Worm (Caenorhabditis elegans) whole organism, L2 larva: ENCODE data around the gene F45D3.4.

Experiments used
- C34F6.9 ChIP-seq: fragments of 150-350 bp; optimal IDR thresholded peaks from 2 replicates; lab custom pipeline; 2014; ENCODE audit warnings: missing biosample characterization, missing genetic modification characterization
- F13H6.1 ChIP-seq: sonication (generic microtip); optimal IDR thresholded peaks from 2 replicates; lab custom pipeline; 2016; ENCODE audit warnings: missing genetic modification characterization, missing compliant biosample characterization
- R02D3.7 ChIP-seq: fragments of 150-350 bp; optimal IDR thresholded peaks from 2 replicates; lab custom pipeline; 2014; ENCODE audit warnings: missing biosample characterization, missing genetic modification characterization
- Y55F3AM.14 ChIP-seq: fragments of 200-800 bp; sonication (Bioruptor generic); optimal IDR thresholded peaks from 2 replicates; lab custom pipeline; 2018; ENCODE audit warnings: mild to moderate bottlenecking, missing genetic modification characterization, missing compliant biosample characterization
- ZK546.5 ChIP-seq: sonication (generic microtip); optimal IDR thresholded peaks from 2 replicates; lab custom pipeline; 2017; ENCODE audit warnings: missing biosample characterization, missing genetic modification characterization
- alr-1 ChIP-seq: fragments of 150-350 bp; optimal IDR thresholded peaks from 2 replicates; lab custom pipeline; 2014; ENCODE audit warnings: missing biosample characterization, missing genetic modification characterization
- aly-2 ChIP-seq: fragments of 150-350 bp; optimal IDR thresholded peaks from 2 replicates; lab custom pipeline; 2014; ENCODE audit warnings: missing biosample characterization, missing genetic modification characterization
- ama-1 ChIP-seq: fragments of 150-350 bp; optimal IDR thresholded peaks from 2 replicates; lab custom pipeline; 2018; ENCODE audit warnings: inconsistent platforms
- blmp-1 ChIP-seq: sonication (generic microtip); optimal IDR thresholded peaks from 2 replicates; lab custom pipeline; 2017; ENCODE audit warnings: missing genetic modification characterization, mild to moderate bottlenecking, missing compliant biosample characterization, antibody characterized with exemption, moderate library complexity; ENCODE audit not compliant: insufficient read depth
- ceh-16 ChIP-seq: fragments of 150-350 bp; optimal IDR thresholded peaks from 2 replicates; lab custom pipeline; 2014; ENCODE audit warnings: missing biosample characterization, missing genetic modification characterization
- ceh-82 ChIP-seq: fragments of 150-350 bp; optimal IDR thresholded peaks from 2 replicates; lab custom pipeline; 2014; ENCODE audit warnings: missing biosample characterization, missing genetic modification characterization
- crh-2 ChIP-seq: sonication (generic microtip); optimal IDR thresholded peaks from 2 replicates; lab custom pipeline; 2017; ENCODE audit warnings: missing biosample characterization, missing genetic modification characterization
- dmd-4 ChIP-seq: sonication (generic microtip); optimal IDR thresholded peaks from 2 replicates; lab custom pipeline; 2017; ENCODE audit warnings: missing biosample characterization, missing genetic modification characterization
- egl-27 ChIP-seq: sonication (generic microtip); optimal IDR thresholded peaks from 3 replicates; lab custom pipeline; 2017; ENCODE audit warnings: missing biosample characterization, missing genetic modification reagents, missing genetic modification characterization
- elt-1 ChIP-seq: fragments of 150-350 bp; optimal IDR thresholded peaks from 2 replicates; lab custom pipeline; 2014; ENCODE audit warnings: missing biosample characterization, missing genetic modification characterization
- elt-3 ChIP-seq: sonication (generic microtip); optimal IDR thresholded peaks from 2 replicates; lab custom pipeline; 2017; ENCODE audit warnings: missing biosample characterization, missing genetic modification characterization
- fos-1 ChIP-seq: fragments of 150-350 bp; optimal IDR thresholded peaks from 2 replicates; lab custom pipeline; 2014; ENCODE audit warnings: missing biosample characterization, missing genetic modification characterization
- gmeb-1 ChIP-seq: fragments of 150-350 bp; optimal IDR thresholded peaks from 2 replicates; lab custom pipeline; 2014; ENCODE audit warnings: missing biosample characterization, missing genetic modification characterization
- lin-11 ChIP-seq: fragments of 150-350 bp; sonication (generic microtip); optimal IDR thresholded peaks from 2 replicates; lab custom pipeline; 2014; ENCODE audit warnings: missing biosample characterization, missing genetic modification characterization, inconsistent platforms, mixed read lengths
- lin-13 ChIP-seq: fragments of 150-350 bp; optimal IDR thresholded peaks from 2 replicates; lab custom pipeline; 2014; ENCODE audit warnings: missing biosample characterization, missing genetic modification reagents, missing genetic modification characterization
- lin-39 ChIP-seq: fragments of 150-350 bp; optimal IDR thresholded peaks from 2 replicates; lab custom pipeline; 2014; ENCODE audit warnings: missing biosample characterization, missing genetic modification reagents, missing genetic modification characterization
- lsy-2 ChIP-seq, 2 experiments: fragments of 150-350 bp in 1 of 2; sonication (generic microtip) in 1 of 2; optimal IDR thresholded peaks; 2 replicates each; lab custom pipeline; 2014 to 2017; ENCODE audit warnings: missing biosample characterization in 2 of 2, missing genetic modification characterization in 2 of 2
- mab-5 ChIP-seq: fragments of 150-350 bp; optimal IDR thresholded peaks from 2 replicates; lab custom pipeline; 2014; ENCODE audit warnings: missing biosample characterization, missing genetic modification characterization
- mbf-1 ChIP-seq: sonication (generic microtip); optimal IDR thresholded peaks from 2 replicates; lab custom pipeline; 2017; ENCODE audit warnings: missing biosample characterization, missing genetic modification characterization
- mdl-1 ChIP-seq, 2 experiments: fragments of 150-350 bp in 1 of 2; sonication (generic microtip) in 1 of 2; optimal IDR thresholded peaks; 2 replicates each; lab custom pipeline; 2017; ENCODE audit warnings: missing biosample characterization in 2 of 2, missing genetic modification characterization in 2 of 2
- nhr-10 ChIP-seq: sonication (generic microtip); optimal IDR thresholded peaks from 2 replicates; lab custom pipeline; 2017; ENCODE audit warnings: missing biosample characterization, missing genetic modification characterization
- nhr-11 ChIP-seq: fragments of 150-350 bp; optimal IDR thresholded peaks from 2 replicates; lab custom pipeline; 2014; ENCODE audit warnings: missing biosample characterization, missing genetic modification characterization
- nhr-12 ChIP-seq: fragments of 150-350 bp; optimal IDR thresholded peaks from 2 replicates; lab custom pipeline; 2014; ENCODE audit warnings: missing biosample characterization, missing genetic modification characterization
- nhr-129 ChIP-seq: fragments of 150-350 bp; optimal IDR thresholded peaks from 2 replicates; lab custom pipeline; 2014; ENCODE audit warnings: missing biosample characterization, missing genetic modification characterization
- nhr-21 ChIP-seq: fragments of 150-350 bp; optimal IDR thresholded peaks from 2 replicates; lab custom pipeline; 2014; ENCODE audit warnings: missing biosample characterization, missing genetic modification characterization
- nhr-23 ChIP-seq: fragments of 150-350 bp; optimal IDR thresholded peaks from 2 replicates; lab custom pipeline; 2014; ENCODE audit warnings: missing biosample characterization, missing genetic modification reagents, missing genetic modification characterization
- nhr-237 ChIP-seq: fragments of 150-350 bp; optimal IDR thresholded peaks from 2 replicates; lab custom pipeline; 2014; ENCODE audit warnings: missing biosample characterization, missing genetic modification characterization
- nhr-25 ChIP-seq: fragments of 150-350 bp; sonication (generic microtip); optimal IDR thresholded peaks from 3 replicates; lab custom pipeline; 2014; ENCODE audit warnings: missing biosample characterization, missing genetic modification characterization
- nhr-6 ChIP-seq: fragments of 150-350 bp; optimal IDR thresholded peaks from 2 replicates; lab custom pipeline; 2014; ENCODE audit warnings: missing biosample characterization, missing genetic modification characterization
- nhr-77 ChIP-seq: fragments of 150-350 bp; optimal IDR thresholded peaks from 2 replicates; lab custom pipeline; 2014; ENCODE audit warnings: missing biosample characterization, missing genetic modification characterization
- peb-1 ChIP-seq: fragments of 150-350 bp; optimal IDR thresholded peaks from 2 replicates; lab custom pipeline; 2014; ENCODE audit warnings: missing biosample characterization, missing genetic modification characterization
- sem-4 ChIP-seq: fragments of 150-350 bp; optimal IDR thresholded peaks from 2 replicates; lab custom pipeline; 2014; ENCODE audit warnings: missing biosample characterization, missing genetic modification reagents, missing genetic modification characterization
- skn-1 ChIP-seq: sonication (generic microtip); optimal IDR thresholded peaks from 2 replicates; lab custom pipeline; 2017; ENCODE audit warnings: missing biosample characterization, missing genetic modification characterization
- sma-3 ChIP-seq: sonication (generic microtip); optimal IDR thresholded peaks from 2 replicates; lab custom pipeline; 2016; ENCODE audit warnings: missing genetic modification reagents, missing genetic modification characterization, missing compliant biosample characterization
- sma-9 ChIP-seq, 2 experiments: fragments of 150-350 bp in 1 of 2; sonication (generic microtip) in 1 of 2; optimal IDR thresholded peaks; 2 replicates each; lab custom pipeline; 2014 to 2016; ENCODE audit warnings: missing genetic modification characterization in 2 of 2, mild to moderate bottlenecking in 1 of 2, missing biosample characterization in 1 of 2, missing compliant biosample characterization in 1 of 2, missing genetic modification reagents in 1 of 2, moderate library complexity in 1 of 2
- snpc-4 ChIP-seq: fragments of 150-350 bp; optimal IDR thresholded peaks from 2 replicates; lab custom pipeline; 2014; ENCODE audit warnings: missing biosample characterization, missing genetic modification characterization
- unc-39 ChIP-seq: fragments of 150-350 bp; optimal IDR thresholded peaks from 2 replicates; lab custom pipeline; 2014; ENCODE audit warnings: missing biosample characterization, missing genetic modification characterization
- unc-55 ChIP-seq: fragments of 150-350 bp; sonication (generic microtip); optimal IDR thresholded peaks from 3 replicates; lab custom pipeline; 2014; ENCODE audit warnings: missing biosample characterization, missing genetic modification reagents, missing genetic modification characterization
- unc-62 ChIP-seq: fragments of 150-350 bp; optimal IDR thresholded peaks from 2 replicates; lab custom pipeline; 2014; ENCODE audit warnings: missing biosample characterization, missing genetic modification reagents, missing genetic modification characterization
- zag-1 ChIP-seq: fragments of 150-350 bp; optimal IDR thresholded peaks from 2 replicates; lab custom pipeline; 2014; ENCODE audit warnings: missing biosample characterization, missing genetic modification characterization
- ztf-1 ChIP-seq: fragments of 200-800 bp; sonication (Bioruptor generic); conservative IDR thresholded peaks from 2 replicates; pipeline ENCODE4 v1.3.6; 2022; ENCODE audit warnings: missing genetic modification characterization, missing compliant biosample characterization
- ztf-11 ChIP-seq: sonication (generic microtip); optimal IDR thresholded peaks from 2 replicates; lab custom pipeline; 2017; ENCODE audit warnings: missing biosample characterization, missing genetic modification characterization
- ztf-4 ChIP-seq: fragments of 150-350 bp; optimal IDR thresholded peaks from 2 replicates; lab custom pipeline; 2014; ENCODE audit warnings: missing biosample characterization, missing genetic modification characterization

The F45D3.4 gene

ce11 chrV:12531084-12531483, 21.9 kb downstream of the F45D3.4 start:
- TF ChIP-seq mbf-1 (tag; lab: Kevin White, UChicago) = no peak
- TF ChIP-seq nhr-21 (tag; lab: Kevin White, UChicago) = peak; percentile 39
- TF ChIP-seq unc-39 (tag; lab: Kevin White, UChicago) = no peak
- no peak for TF ChIP-seq unc-55 (GFP tag; lab: Kevin White, UChicago)
- peak; percentile 16 for TF ChIP-seq sma-9 (GFP tag; optimal IDR thresholded peaks at IDR 0.05; lab: Kevin White, UChicago)
- TF ChIP-seq sma-9 (tag; optimal IDR thresholded peaks at IDR 0.05; lab: Kevin White, UChicago) = no peak
- TF ChIP-seq lin-13 (GFP tag; lab: Kevin White, UChicago) = no peak
- no peak for TF ChIP-seq mab-5 (tag; lab: Kevin White, UChicago)
- no peak for TF ChIP-seq elt-3 (tag; lab: Kevin White, UChicago)
- TF ChIP-seq C34F6.9 (tag; lab: Kevin White, UChicago) = peak; percentile 23
- no peak for TF ChIP-seq ceh-82 (tag; lab: Kevin White, UChicago)
- TF ChIP-seq ZK546.5 (tag; lab: Kevin White, UChicago) = no peak
- TF ChIP-seq nhr-23 (tag; lab: Kevin White, UChicago) = no peak
- TF ChIP-seq Y55F3AM.14 (GFP tag; lab: Kevin White, UChicago) = no peak
- no peak for TF ChIP-seq ztf-4 (tag; lab: Kevin White, UChicago)
- TF ChIP-seq nhr-10 (tag; lab: Kevin White, UChicago) = no peak
- TF ChIP-seq ztf-1 (GFP tag; lab: Robert Waterston, UW) = no peak
- TF ChIP-seq peb-1 (tag; lab: Kevin White, UChicago) = no peak
- TF ChIP-seq sem-4 (tag; lab: Kevin White, UChicago) = no peak
- no peak for TF ChIP-seq elt-1
- TF ChIP-seq zag-1 (tag; lab: Kevin White, UChicago) = no peak
- no peak for TF ChIP-seq ama-1 (lab: Kevin White, UChicago)
- TF ChIP-seq R02D3.7 = no peak
- no peak for TF ChIP-seq nhr-129 (tag; lab: Kevin White, UChicago)
- TF ChIP-seq F13H6.1 (tag; lab: Kevin White, UChicago) = no peak
- peak in 1 of 2 experiments; percentile 31 for TF ChIP-seq lsy-2 (tag; optimal IDR thresholded peaks at IDR 0.05; lab: Kevin White, UChicago)
- no peak for TF ChIP-seq mdl-1 (tag; optimal IDR thresholded peaks at IDR 0.05; lab: Kevin White, UChicago)
- no peak for TF ChIP-seq crh-2 (tag; lab: Kevin White, UChicago)
- no peak for TF ChIP-seq aly-2 (tag; lab: Kevin White, UChicago)
- TF ChIP-seq ztf-11 (tag; lab: Kevin White, UChicago) = no peak
- no peak for TF ChIP-seq lin-39 (tag; lab: Kevin White, UChicago)
- TF ChIP-seq gmeb-1 (tag; lab: Kevin White, UChicago) = no peak
- no peak for TF ChIP-seq unc-62 (GFP tag; lab: Kevin White, UChicago)
- no peak for TF ChIP-seq sma-3 (GFP tag; lab: Kevin White, UChicago)
- TF ChIP-seq blmp-1 (tag; lab: Kevin White, UChicago) = peak; percentile 16
- TF ChIP-seq fos-1 (tag; lab: Kevin White, UChicago) = peak; percentile 46
- no peak for TF ChIP-seq nhr-6 (tag; lab: Kevin White, UChicago)
- no peak for TF ChIP-seq ceh-16 (tag; lab: Kevin White, UChicago)
- TF ChIP-seq nhr-25 (tag; lab: Kevin White, UChicago) = no peak
- TF ChIP-seq nhr-237 (tag; lab: Kevin White, UChicago) = no peak
- no peak for TF ChIP-seq lin-11 (tag; lab: Kevin White, UChicago)
- no peak for TF ChIP-seq egl-27
- TF ChIP-seq dmd-4 = peak; percentile 23
- TF ChIP-seq nhr-77 (tag; lab: Kevin White, UChicago) = no peak

ce11 chrV:12530129-12530528, 22.9 kb downstream of the F45D3.4 start:
- TF ChIP-seq nhr-10 (tag; lab: Kevin White, UChicago) (no peak), egl-27 (peak; percentile 41), ama-1 (lab: Kevin White, UChicago) (no peak), ceh-82 (tag; lab: Kevin White, UChicago) (no peak), snpc-4 (no peak), elt-3 (tag; lab: Kevin White, UChicago) (no peak), alr-1 (tag; lab: Kevin White, UChicago) (no peak), nhr-12 (tag; lab: Kevin White, UChicago) (no peak), nhr-237 (tag; lab: Kevin White, UChicago) (no peak), zag-1 (tag; lab: Kevin White, UChicago) (peak; percentile 30), ZK546.5 (tag; lab: Kevin White, UChicago) (no peak), ztf-1 (GFP tag; lab: Robert Waterston, UW) (no peak), mab-5 (tag; lab: Kevin White, UChicago) (no peak), sem-4 (tag; lab: Kevin White, UChicago) (peak; percentile 48), elt-1 (no peak), nhr-11 (tag; lab: Kevin White, UChicago) (no peak), unc-39 (tag; lab: Kevin White, UChicago) (no peak), F13H6.1 (tag; lab: Kevin White, UChicago) (peak; percentile 49), ceh-16 (tag; lab: Kevin White, UChicago) (peak; percentile 60), blmp-1 (tag; lab: Kevin White, UChicago) (no peak), peb-1 (tag; lab: Kevin White, UChicago) (no peak), nhr-25 (tag; lab: Kevin White, UChicago) (no peak), skn-1 (no peak), lin-11 (tag; lab: Kevin White, UChicago) (no peak), nhr-6 (tag; lab: Kevin White, UChicago) (no peak), lsy-2 (tag; optimal IDR thresholded peaks at IDR 0.05; lab: Kevin White, UChicago) (peak in 1 of 2 experiments; percentile 32), sma-3 (GFP tag; lab: Kevin White, UChicago) (no peak), ztf-4 (tag; lab: Kevin White, UChicago) (no peak), unc-62 (GFP tag; lab: Kevin White, UChicago) (no peak), gmeb-1 (tag; lab: Kevin White, UChicago) (no peak), mbf-1 (tag; lab: Kevin White, UChicago) (no peak), aly-2 (tag; lab: Kevin White, UChicago) (no peak), nhr-129 (tag; lab: Kevin White, UChicago) (no peak), nhr-77 (tag; lab: Kevin White, UChicago) (no peak)
